Fruit fly (Drosophila melanogaster) whole organism, embryonic: ENCODE data around the gene gro.

Experiments
- BEAF-32 ChIP-seq: fragments of 200-800 bp; sonication (Bioruptor generic); optimal IDR thresholded peaks from 3 replicates; lab custom pipeline; 2017; ENCODE audit warnings: missing biosample characterization, missing genetic modification characterization, mild to moderate bottlenecking, moderate library complexity, missing genetic modification reagents
- Bteb2 ChIP-seq: fragments of 200-800 bp; sonication (Bioruptor generic); optimal IDR thresholded peaks from 2 replicates; lab custom pipeline; 2016; ENCODE audit warnings: missing biosample characterization, missing genetic modification characterization
- CG10147 ChIP-seq: fragments of 200-800 bp; sonication (Bioruptor generic); optimal IDR thresholded peaks from 2 replicates; lab custom pipeline; 2019; ENCODE audit warnings: missing biosample characterization, mild to moderate bottlenecking, missing genetic modification characterization, moderate library complexity
- CG10543 ChIP-seq: fragments of 200-800 bp; sonication (Bioruptor generic); optimal IDR thresholded peaks from 3 replicates; lab custom pipeline; 2017; ENCODE audit warnings: missing biosample characterization, mild to moderate bottlenecking, missing genetic modification characterization, moderate library complexity
- CG10565 ChIP-seq: fragments of 200-800 bp; sonication (Bioruptor generic); optimal IDR thresholded peaks from 3 replicates; lab custom pipeline; 2016; ENCODE audit warnings: missing biosample characterization, mild to moderate bottlenecking, missing genetic modification characterization
- CG11504 ChIP-seq: fragments of 200-800 bp; sonication (Bioruptor generic); optimal IDR thresholded peaks from 3 replicates; lab custom pipeline; 2019; ENCODE audit warnings: missing biosample characterization, mild to moderate bottlenecking, missing genetic modification characterization, moderate library complexity
- CG12219 ChIP-seq: fragments of 200-800 bp; sonication (Bioruptor generic); optimal IDR thresholded peaks from 3 replicates; lab custom pipeline; 2018; ENCODE audit warnings: missing biosample characterization, mild to moderate bottlenecking, missing genetic modification characterization
- CG12391 ChIP-seq: fragments of 200-800 bp; sonication (Bioruptor generic); optimal IDR thresholded peaks from 3 replicates; lab custom pipeline; 2018; ENCODE audit warnings: missing biosample characterization, mild to moderate bottlenecking, missing genetic modification characterization, moderate library complexity
- CG12659 ChIP-seq: fragments of 200-800 bp; sonication (Bioruptor generic); optimal IDR thresholded peaks from 3 replicates; lab custom pipeline; 2017; ENCODE audit warnings: mild to moderate bottlenecking, missing biosample characterization, missing genetic modification reagents, missing genetic modification characterization
- CG12942 ChIP-seq: fragments of 200-800 bp; sonication (Bioruptor generic); optimal IDR thresholded peaks from 3 replicates; lab custom pipeline; 2016; ENCODE audit warnings: missing biosample characterization, missing genetic modification characterization
- CG16863 ChIP-seq: fragments of 200-800 bp; sonication (Bioruptor generic); optimal IDR thresholded peaks from 3 replicates; lab custom pipeline; 2016; ENCODE audit warnings: missing biosample characterization, missing genetic modification characterization
- CG2120 ChIP-seq: fragments of 200-800 bp; sonication (Bioruptor generic); optimal IDR thresholded peaks from 3 replicates; lab custom pipeline; 2016; ENCODE audit warnings: missing biosample characterization, missing genetic modification characterization
- CG31365 ChIP-seq: fragments of 200-800 bp; sonication (Bioruptor generic); optimal IDR thresholded peaks from 2 replicates; lab custom pipeline; 2018; ENCODE audit warnings: missing biosample characterization, mild to moderate bottlenecking, missing genetic modification characterization
- CG33557 ChIP-seq: fragments of 200-800 bp; sonication (Bioruptor generic); optimal IDR thresholded peaks from 2 replicates; lab custom pipeline; 2019; ENCODE audit warnings: missing biosample characterization, mild to moderate bottlenecking, missing genetic modification characterization, moderate library complexity
- CG4730 ChIP-seq: fragments of 200-800 bp; sonication (Bioruptor generic); IDR thresholded peaks from 2 replicates; pipeline ENCODE4 v1.3.6; 2022; ENCODE audit warnings: missing biosample characterization, missing genetic modification characterization
- CG6765 ChIP-seq: fragments of 200-800 bp; sonication (Bioruptor generic); optimal IDR thresholded peaks from 3 replicates; lab custom pipeline; 2017; ENCODE audit warnings: missing biosample characterization, mild to moderate bottlenecking, missing genetic modification characterization
- CG7839 ChIP-seq: fragments of 200-800 bp; sonication (Bioruptor generic); optimal IDR thresholded peaks from 3 replicates; lab custom pipeline; 2018; ENCODE audit warnings: missing biosample characterization, mild to moderate bottlenecking, missing genetic modification characterization, moderate library complexity
- CG7928 ChIP-seq: fragments of 200-800 bp; sonication (Bioruptor generic); optimal IDR thresholded peaks from 2 replicates; lab custom pipeline; 2017; ENCODE audit warnings: missing biosample characterization, mild to moderate bottlenecking, missing genetic modification characterization
- CG9797 ChIP-seq: fragments of 200-800 bp; sonication (Bioruptor generic); optimal IDR thresholded peaks from 3 replicates; lab custom pipeline; 2018; ENCODE audit warnings: missing biosample characterization, mild to moderate bottlenecking, missing genetic modification characterization
- Dbx ChIP-seq: fragments of 200-800 bp; sonication (Bioruptor generic); IDR thresholded peaks from 3 replicates; pipeline ENCODE4 v1.3.6; 2022; ENCODE audit warnings: missing biosample characterization, missing genetic modification characterization
- Eip74EF ChIP-seq, 2 experiments: fragments of 200-800 bp in 1 of 2; fragments of >200 bp in 1 of 2; sonication (Bioruptor generic) in 1 of 2; optimal IDR thresholded peaks; 2 replicates each; lab custom pipeline; 2017 to 2019; ENCODE audit warnings: missing biosample characterization in 2 of 2, missing genetic modification characterization in 2 of 2, mild to moderate bottlenecking in 1 of 2, moderate library complexity in 1 of 2
- GATAe ChIP-seq: fragments of 200-800 bp; sonication (Bioruptor generic); conservative IDR thresholded peaks from 2 replicates; pipeline ENCODE4 v1.3.6; 2022; ENCODE audit warnings: missing biosample characterization, missing genetic modification characterization
- Hey ChIP-seq: fragments of 200-800 bp; sonication (Bioruptor generic); optimal IDR thresholded peaks from 3 replicates; lab custom pipeline; 2018; ENCODE audit warnings: missing biosample characterization, mild to moderate bottlenecking, missing genetic modification characterization
- Mrtf ChIP-seq: fragments of 200-800 bp; sonication (Bioruptor generic); IDR thresholded peaks from 3 replicates; pipeline ENCODE4 v1.3.6; 2022; ENCODE audit warnings: missing biosample characterization, missing genetic modification characterization
- NK7.1 ChIP-seq: fragments of 200-800 bp; sonication (Bioruptor generic); optimal IDR thresholded peaks from 3 replicates; lab custom pipeline; 2016; ENCODE audit warnings: missing biosample characterization, missing genetic modification characterization
- NfI ChIP-seq: fragments of 200-800 bp; sonication (Bioruptor generic); optimal IDR thresholded peaks from 3 replicates; lab custom pipeline; 2018; ENCODE audit warnings: missing biosample characterization, mild to moderate bottlenecking, missing genetic modification characterization, moderate library complexity
- Oaz ChIP-seq: fragments of 200-800 bp; sonication (Bioruptor generic); IDR thresholded peaks from 2 replicates; pipeline ENCODE4 v1.3.6; 2022; ENCODE audit warnings: missing biosample characterization, missing genetic modification characterization
- Poxn ChIP-seq: fragments of 200-800 bp; sonication (Bioruptor generic); IDR thresholded peaks from 2 replicates; pipeline ENCODE4 v1.3.6; 2022; ENCODE audit warnings: missing biosample characterization, missing genetic modification characterization
- Ptx1 ChIP-seq: fragments of 200-800 bp; sonication (Bioruptor generic); IDR thresholded peaks from 2 replicates; pipeline ENCODE4 v1.3.6; 2022; ENCODE audit warnings: missing biosample characterization, missing genetic modification characterization
- Scr ChIP-seq: fragments of 200-800 bp; sonication (Bioruptor generic); IDR thresholded peaks from 2 replicates; pipeline ENCODE4 v1.3.6; 2022; ENCODE audit warnings: missing biosample characterization, missing genetic modification characterization; ENCODE audit not compliant: partially characterized antibody
- Spps ChIP-seq: fragments of 200-800 bp; sonication (Bioruptor generic); optimal IDR thresholded peaks from 2 replicates; lab custom pipeline; 2018; ENCODE audit warnings: missing biosample characterization, mild to moderate bottlenecking, missing genetic modification characterization
- ato ChIP-seq: fragments of 200-800 bp; sonication (Bioruptor generic); IDR thresholded peaks from 2 replicates; pipeline ENCODE4 v1.3.6; 2022; ENCODE audit warnings: missing biosample characterization, missing genetic modification characterization; ENCODE audit not compliant: partially characterized antibody
- bcd ChIP-seq: fragments of 200-800 bp; sonication (Bioruptor generic); optimal IDR thresholded peaks from 2 replicates; lab custom pipeline; 2017; ENCODE audit warnings: missing biosample characterization, mild to moderate bottlenecking, missing genetic modification characterization
- da ChIP-seq: fragments of 200-800 bp; sonication (Bioruptor generic); optimal IDR thresholded peaks from 2 replicates; lab custom pipeline; 2016; ENCODE audit warnings: missing biosample characterization, missing genetic modification characterization
- fd102C ChIP-seq: fragments of 200-800 bp; sonication (Bioruptor generic); optimal IDR thresholded peaks from 2 replicates; lab custom pipeline; 2018; ENCODE audit warnings: missing biosample characterization, mild to moderate bottlenecking, missing genetic modification characterization, moderate library complexity
- gsb-n ChIP-seq: fragments of 200-800 bp; sonication (Bioruptor generic); optimal IDR thresholded peaks from 3 replicates; lab custom pipeline; 2018; ENCODE audit warnings: missing biosample characterization, mild to moderate bottlenecking, missing genetic modification characterization
- hkb ChIP-seq, 2 experiments: fragments of 200-800 bp in 1 of 2; fragments of >200 bp in 1 of 2; sonication (Bioruptor generic) in 1 of 2; IDR thresholded peaks in 1 of 2; optimal IDR thresholded peaks in 1 of 2; 2 replicates each; pipeline versions ENCODE4 v1.3.6 to Lab custom; 2017 to 2022; ENCODE audit warnings: missing biosample characterization in 1 of 2, missing genetic modification characterization in 1 of 2
- jumu ChIP-seq: fragments of 200-800 bp; sonication (Bioruptor generic); optimal IDR thresholded peaks from 3 replicates; lab custom pipeline; 2016; ENCODE audit warnings: missing biosample characterization, missing genetic modification characterization
- org-1 ChIP-seq: fragments of 200-800 bp; sonication (Bioruptor generic); optimal IDR thresholded peaks from 2 replicates; lab custom pipeline; 2017; ENCODE audit warnings: missing biosample characterization, missing genetic modification characterization
- pfk ChIP-seq: fragments of 200-800 bp; sonication (Bioruptor generic); optimal IDR thresholded peaks from 2 replicates; lab custom pipeline; 2018; ENCODE audit warnings: missing biosample characterization, mild to moderate bottlenecking, missing genetic modification characterization, moderate library complexity
- prd ChIP-seq, 3 experiments: fragments of >200 bp in 2 of 3; fragments of 200-800 bp in 1 of 3; sonication (Bioruptor generic) in 1 of 3; optimal IDR thresholded peaks in 2 of 3; IDR thresholded peaks in 1 of 3; 2 replicates in 2 of 3; 3 replicates in 1 of 3; pipeline versions ENCODE4 v1.3.6 to Lab custom; 2017 to 2022; ENCODE audit warnings: missing biosample characterization in 1 of 3, missing genetic modification characterization in 1 of 3
- pros ChIP-seq: fragments of 200-800 bp; sonication (Bioruptor generic); optimal IDR thresholded peaks from 3 replicates; lab custom pipeline; 2019; ENCODE audit warnings: missing biosample characterization, mild to moderate bottlenecking, missing genetic modification characterization, moderate library complexity
- psq ChIP-seq: fragments of 200-800 bp; sonication (Bioruptor generic); optimal IDR thresholded peaks from 2 replicates; lab custom pipeline; 2017; ENCODE audit warnings: missing biosample characterization, missing genetic modification characterization
- pzg ChIP-seq: fragments of 200-800 bp; sonication (Bioruptor generic); optimal IDR thresholded peaks from 3 replicates; lab custom pipeline; 2018; ENCODE audit warnings: missing biosample characterization, mild to moderate bottlenecking, missing genetic modification characterization, moderate library complexity
- schlank ChIP-seq: fragments of 200-800 bp; sonication (Bioruptor generic); optimal IDR thresholded peaks from 2 replicates; lab custom pipeline; 2018; ENCODE audit warnings: missing biosample characterization, mild to moderate bottlenecking, missing genetic modification characterization
- sens ChIP-seq: fragments of 200-800 bp; sonication (Bioruptor generic); peaks from one replicate; lab custom pipeline; 2016; ENCODE audit warnings: missing biosample characterization, missing genetic modification characterization
- sens-2 ChIP-seq: fragments of 200-800 bp; sonication (Bioruptor generic); IDR thresholded peaks from 2 replicates; pipeline ENCODE4 v1.3.6; 2022; ENCODE audit warnings: missing biosample characterization, missing genetic modification characterization
- unc-4 ChIP-seq: fragments of 200-800 bp; sonication (Bioruptor generic); IDR thresholded peaks from 2 replicates; pipeline ENCODE4 v1.3.6; 2022; ENCODE audit warnings: missing biosample characterization, missing genetic modification characterization; ENCODE audit not compliant: partially characterized antibody
- wor ChIP-seq: fragments of 200-800 bp; sonication (Bioruptor generic); IDR thresholded peaks from 2 replicates; pipeline ENCODE4 v1.3.6; 2022; ENCODE audit warnings: missing biosample characterization, missing genetic modification characterization

The gro gene

dm6 chr3R:26055214-26055632 is 13.7 kb downstream of the gro start, which contains the start of gene Cmpk (continued):
- TF ChIP-seq CG7839 (tag; lab: Kevin White, UChicago) (peak; percentile 55), unc-4 (GFP tag; lab: Robert Waterston, UW) (peak; percentile 55), jumu (GFP tag; lab: Kevin White, UChicago) (peak; percentile 15), CG11504 (tag; lab: Kevin White, UChicago) (no peak), CG7928 (peak; percentile 30), CG10565 (GFP tag; lab: Kevin White, UChicago) (no peak), psq (peak; percentile 12), Poxn (GFP tag; lab: Robert Waterston, UW) (no peak), Dbx (GFP tag; lab: Robert Waterston, UW) (peak; percentile 61; the same call in 2 of the 3 replicates), hkb (optimal IDR thresholded peaks at IDR 0.05; lab: Kevin White, UChicago) (no peak), hkb (GFP tag; IDR thresholded peaks at IDR 0.05; lab: Robert Waterston, UW) (peak; percentile 69), NfI (peak; percentile 88), org-1 (GFP tag; lab: Kevin White, UChicago) (peak; percentile 47), NK7.1 (GFP tag; lab: Kevin White, UChicago) (peak; percentile 54), pzg (GFP tag; lab: Kevin White, UChicago) (peak; percentile 74), CG2120 (GFP tag; lab: Kevin White, UChicago) (peak; percentile 55), Eip74EF (GFP tag; optimal IDR thresholded peaks at IDR 0.05; lab: Kevin White, UChicago) (peak in 1 of 2 experiments; percentile 74), CG31365 (no peak), sens-2 (no peak), BEAF-32 (peak; percentile 29), CG9797 (GFP tag; lab: Kevin White, UChicago) (peak; percentile 41), bcd (GFP tag; lab: Kevin White, UChicago) (peak; percentile 83), CG10147 (GFP tag; lab: Kevin White, UChicago) (peak; percentile 51), Mrtf (GFP tag; lab: Robert Waterston, UW) (no peak), CG6765 (peak; percentile 80), gsb-n (no peak), ato (peak; percentile 33; the same call in 1 of the 2 replicates), CG12219 (peak; percentile 48), fd102C (GFP tag; lab: Kevin White, UChicago) (peak; percentile 53), CG4730 (GFP tag; lab: Robert Waterston, UW) (no peak), CG12659 (GFP tag; lab: Kevin White, UChicago) (peak; percentile 90), pfk (peak; percentile 65), CG12942 (GFP tag; lab: Kevin White, UChicago) (no peak), schlank (tag; lab: Kevin White, UChicago) (peak; percentile 72), Bteb2 (GFP tag; lab: Kevin White, UChicago) (peak; percentile 1), CG33557 (GFP tag; lab: Kevin White, UChicago) (peak; percentile 60), pros (GFP tag; lab: Kevin White, UChicago) (no peak), CG16863 (GFP tag; lab: Kevin White, UChicago) (peak; percentile 33), Scr (GFP tag; lab: Robert Waterston, UW) (peak; percentile 44; the same call in 1 of the 2 replicates), sens (GFP tag; lab: Kevin White, UChicago) (peak; percentile 82), Oaz (no peak), Spps (tag; lab: Kevin White, UChicago) (peak; percentile 21), prd (optimal IDR thresholded peaks at IDR 0.05; lab: Kevin White, UChicago) (no peak), prd (GFP tag; IDR thresholded peaks at IDR 0.05; lab: Robert Waterston, UW) (peak; percentile 44; the same call in 2 of the 3 replicates), Ptx1 (0 out of 2 replicates have a peak, but pooled peaks have one; percentile 34), GATAe (GFP tag; lab: Robert Waterston, UW) (no peak), da (GFP tag; lab: Kevin White, UChicago) (no peak), Hey (tag; lab: Kevin White, UChicago) (no peak), CG12391 (peak; percentile 70), wor (GFP tag; lab: Robert Waterston, UW) (no peak), CG10543 (GFP tag; lab: Kevin White, UChicago) (peak; percentile 83)
